Worm (Caenorhabditis elegans): ENCODE results near the gene spp-19.

- TF ChIP-seq nhr-11 (tag; optimal IDR thresholded peaks at IDR 0.05) (no peak), che-1 (tag; optimal IDR thresholded peaks at IDR 0.05) (no peak), Y22D7AL.16 (tag; optimal IDR thresholded peaks at IDR 0.05) (no peak), madf-2 (tag; optimal IDR thresholded peaks at IDR 0.05) (no peak), dmd-4 (tag; optimal IDR thresholded peaks at IDR 0.05; ENCODE audit: borderline replicate concordance) (no peak), tbx-2 (tag; optimal IDR thresholded peaks at IDR 0.05) (no peak)
These were observed 4.4 kb upstream of the spp-19 start, which contains the start of gene K04A8.1 for ce11 chrV:6565851-6566386.
